Worm (Caenorhabditis elegans) whole organism, young adult: ENCODE data around the gene EEED8.3.

Source experiments
- B0035.1 ChIP-seq: sonication (generic microtip); optimal IDR thresholded peaks from 2 replicates; lab custom pipeline; 2016; ENCODE audit warnings: missing genetic modification characterization, mild to moderate bottlenecking, missing compliant biosample characterization, missing genotype, missing genetic modification reagents
- B0261.1 ChIP-seq: sonication (generic microtip); optimal IDR thresholded peaks from 2 replicates; lab custom pipeline; 2016; ENCODE audit warnings: mild to moderate bottlenecking, missing genetic modification characterization, moderate library complexity, missing compliant biosample characterization
- C17E4.6 ChIP-seq: fragments of 200-800 bp; sonication (Bioruptor generic); IDR thresholded peaks from 2 replicates; pipeline ENCODE4 v1.3.6; 2022; ENCODE audit warnings: missing genetic modification reagents, missing genetic modification characterization, missing compliant biosample characterization
- D2030.7 ChIP-seq: fragments of 200-800 bp; sonication (Bioruptor generic); IDR thresholded peaks from 2 replicates; pipeline ENCODE4 v1.3.6; 2022; ENCODE audit warnings: missing genetic modification reagents, missing genetic modification characterization, missing compliant biosample characterization
- F10E7.11 ChIP-seq: sonication (generic microtip); optimal IDR thresholded peaks from 2 replicates; lab custom pipeline; 2017; ENCODE audit warnings: mild to moderate bottlenecking, missing genetic modification characterization, moderate library complexity, missing compliant biosample characterization
- F49E8.2 ChIP-seq: sonication (generic microtip); optimal IDR thresholded peaks from 3 replicates; lab custom pipeline; 2017; ENCODE audit warnings: missing genetic modification characterization, mild to moderate bottlenecking, missing compliant biosample characterization, antibody characterized with exemption, moderate library complexity; ENCODE audit not compliant: insufficient read depth
- F57C9.4 ChIP-seq: sonication (generic microtip); optimal IDR thresholded peaks from 2 replicates; lab custom pipeline; 2017; ENCODE audit warnings: mild to moderate bottlenecking, missing genetic modification characterization, missing compliant biosample characterization
- K11D2.4 ChIP-seq: fragments of 200-800 bp; sonication (Bioruptor generic); IDR thresholded peaks from 2 replicates; pipeline ENCODE4 v1.3.6; 2022; ENCODE audit warnings: missing genetic modification reagents, missing genetic modification characterization, missing compliant biosample characterization
- K12H6.12 ChIP-seq: fragments of 200-800 bp; sonication (Bioruptor generic); optimal IDR thresholded peaks from 2 replicates; lab custom pipeline; 2018; ENCODE audit warnings: mild to moderate bottlenecking, missing genetic modification characterization, missing compliant biosample characterization
- Y56A3A.18 ChIP-seq: fragments of 200-800 bp; sonication (Bioruptor generic); IDR thresholded peaks from 2 replicates; pipeline ENCODE4 v1.3.6; 2022; ENCODE audit warnings: missing genetic modification reagents, missing genetic modification characterization, missing compliant biosample characterization
- ama-1 ChIP-seq, 3 experiments: fragments of 150-350 bp in 1 of 3; sonication (generic microtip) in 2 of 3; optimal IDR thresholded peaks; 2 replicates each; lab custom pipeline; 2014 to 2018; ENCODE audit warnings: missing biosample characterization in 2 of 3, missing genetic modification characterization in 2 of 3, missing genetic modification reagents in 2 of 3
- aptf-2 ChIP-seq: fragments of 200-800 bp; sonication (Bioruptor generic); conservative IDR thresholded peaks from 2 replicates; pipeline ENCODE4 v1.3.6; 2022; ENCODE audit warnings: missing genetic modification reagents, missing genetic modification characterization, missing compliant biosample characterization
- aptf-3 ChIP-seq: fragments of 200-800 bp; sonication (Bioruptor generic); IDR thresholded peaks from 2 replicates; pipeline ENCODE4 v1.3.6; 2022; ENCODE audit warnings: missing genetic modification characterization, missing compliant biosample characterization
- attf-3 ChIP-seq: fragments of 200-800 bp; sonication (Bioruptor generic); conservative IDR thresholded peaks from 2 replicates; pipeline ENCODE4 v1.3.6; 2022; ENCODE audit warnings: missing genetic modification reagents, missing genetic modification characterization, missing compliant biosample characterization
- attf-6 ChIP-seq: fragments of 200-800 bp; sonication (Bioruptor generic); IDR thresholded peaks from 2 replicates; pipeline ENCODE4 v1.3.6; 2022; ENCODE audit warnings: missing genetic modification reagents, missing genetic modification characterization, missing compliant biosample characterization
- ceh-100 ChIP-seq: fragments of 200-800 bp; sonication (Bioruptor generic); IDR thresholded peaks from 2 replicates; pipeline ENCODE4 v1.3.6; 2022; ENCODE audit warnings: missing genetic modification reagents, missing genetic modification characterization, missing compliant biosample characterization
- ceh-27 ChIP-seq: fragments of 200-800 bp; sonication (Bioruptor generic); optimal IDR thresholded peaks from 2 replicates; lab custom pipeline; 2018; ENCODE audit warnings: mild to moderate bottlenecking, missing genetic modification characterization, moderate library complexity, missing compliant biosample characterization
- efl-1 ChIP-seq: fragments of 150-350 bp; optimal IDR thresholded peaks from 2 replicates; lab custom pipeline; 2014; ENCODE audit warnings: missing biosample characterization, missing genetic modification reagents, missing genetic modification characterization
- egl-44 ChIP-seq: fragments of 200-800 bp; sonication (Bioruptor generic); IDR thresholded peaks from 2 replicates; pipeline ENCODE4 v1.3.6; 2022; ENCODE audit warnings: missing genetic modification reagents, missing genetic modification characterization, missing compliant biosample characterization
- egrh-3 ChIP-seq: fragments of 200-800 bp; sonication (Bioruptor generic); IDR thresholded peaks from 2 replicates; pipeline ENCODE4 v1.3.6; 2022; ENCODE audit warnings: missing genetic modification reagents, missing genetic modification characterization, missing compliant biosample characterization
- ets-4 ChIP-seq: fragments of 200-800 bp; sonication (Bioruptor generic); optimal IDR thresholded peaks from 2 replicates; lab custom pipeline; 2018; ENCODE audit warnings: mild to moderate bottlenecking, missing genetic modification characterization, missing compliant biosample characterization
- him-1 ChIP-seq: sonication (generic microtip); optimal IDR thresholded peaks from 2 replicates; lab custom pipeline; 2016; ENCODE audit warnings: missing genotype, missing genetic modification reagents, missing genetic modification characterization, missing compliant biosample characterization
- hlh-12 ChIP-seq: sonication (generic microtip); optimal IDR thresholded peaks from 2 replicates; lab custom pipeline; 2016; ENCODE audit warnings: missing genetic modification characterization, missing compliant biosample characterization
- hmg-20 ChIP-seq: fragments of 200-800 bp; sonication (Bioruptor generic); IDR thresholded peaks from 2 replicates; pipeline ENCODE4 v1.3.6; 2022; ENCODE audit warnings: missing genetic modification reagents, missing genetic modification characterization, missing compliant biosample characterization
- hsf-1 ChIP-seq: fragments of 200-800 bp; sonication (Bioruptor generic); IDR thresholded peaks from 2 replicates; pipeline ENCODE4 v1.3.6; 2022; ENCODE audit warnings: missing genetic modification reagents, missing genetic modification characterization, missing compliant biosample characterization
- lag-1 ChIP-seq: fragments of 200-800 bp; sonication (Bioruptor generic); IDR thresholded peaks from 2 replicates; pipeline ENCODE4 v1.3.6; 2022; ENCODE audit warnings: missing genetic modification reagents, missing genetic modification characterization, missing compliant biosample characterization
- let-607 ChIP-seq, 2 experiments: fragments of 200-800 bp in 1 of 2; sonication (Bioruptor generic) in 1 of 2; sonication (generic microtip) in 1 of 2; optimal IDR thresholded peaks; 2 replicates each; lab custom pipeline; 2016 to 2018; ENCODE audit warnings: mild to moderate bottlenecking in 2 of 2, missing compliant biosample characterization in 2 of 2, missing genetic modification characterization in 2 of 2, moderate library complexity in 2 of 2, missing genotype in 1 of 2
- lin-35 ChIP-seq, 3 experiments: fragments of 150-350 bp in 2 of 3; sonication (generic microtip) in 1 of 3; optimal IDR thresholded peaks; 2 replicates each; lab custom pipeline; 2014 to 2018; ENCODE audit warnings: missing biosample characterization in 3 of 3, missing genetic modification characterization in 3 of 3, missing genetic modification reagents in 3 of 3
- lin-54 ChIP-seq: fragments of 200-800 bp; sonication (Bioruptor generic); optimal IDR thresholded peaks from 2 replicates; lab custom pipeline; 2018; ENCODE audit warnings: mild to moderate bottlenecking, missing genetic modification characterization, missing compliant biosample characterization
- madf-6 ChIP-seq: fragments of 200-800 bp; sonication (Bioruptor generic); IDR thresholded peaks from 2 replicates; pipeline ENCODE4 v1.3.6; 2022; ENCODE audit warnings: missing genetic modification reagents, missing genetic modification characterization, missing compliant biosample characterization
- mxl-1 ChIP-seq: sonication (generic microtip); optimal IDR thresholded peaks from 2 replicates; lab custom pipeline; 2016; ENCODE audit warnings: missing genetic modification characterization, missing compliant biosample characterization
- nhr-120 ChIP-seq: fragments of 200-800 bp; sonication (Bioruptor generic); IDR thresholded peaks from 2 replicates; pipeline ENCODE4 v1.3.6; 2022; ENCODE audit warnings: missing genetic modification characterization, missing compliant biosample characterization
- pbrm-1 ChIP-seq: fragments of 200-800 bp; sonication (Bioruptor generic); IDR thresholded peaks from 2 replicates; pipeline ENCODE4 v1.3.6; 2022; ENCODE audit warnings: missing genetic modification reagents, missing genetic modification characterization, missing compliant biosample characterization
- repo-1 ChIP-seq: sonication (generic microtip); optimal IDR thresholded peaks from 2 replicates; lab custom pipeline; 2017; ENCODE audit warnings: mild to moderate bottlenecking, missing genetic modification characterization, missing compliant biosample characterization
- sdz-38 ChIP-seq: sonication (generic microtip); optimal IDR thresholded peaks from 2 replicates; lab custom pipeline; 2016; ENCODE audit warnings: missing genotype, missing genetic modification characterization, missing compliant biosample characterization
- sea-2 ChIP-seq: fragments of 200-800 bp; sonication (Bioruptor generic); IDR thresholded peaks from 2 replicates; pipeline ENCODE4 v1.3.6; 2022; ENCODE audit warnings: missing genetic modification characterization, missing compliant biosample characterization
- snpc-1.3 ChIP-seq: sonication (generic microtip); optimal IDR thresholded peaks from 2 replicates; lab custom pipeline; 2017; ENCODE audit warnings: missing genetic modification characterization, mild to moderate bottlenecking, missing compliant biosample characterization, antibody characterized with exemption, moderate library complexity, missing genotype, missing genetic modification reagents; ENCODE audit not compliant: insufficient read depth
- snpc-3.4 ChIP-seq: sonication (generic microtip); optimal IDR thresholded peaks from 2 replicates; lab custom pipeline; 2017; ENCODE audit warnings: missing genetic modification characterization, mild to moderate bottlenecking, missing compliant biosample characterization, antibody characterized with exemption, moderate library complexity, missing genotype, missing genetic modification reagents
- tbp1 ChIP-seq: fragments of 200-800 bp; sonication (Bioruptor generic); optimal IDR thresholded peaks from 2 replicates; lab custom pipeline; 2018; ENCODE audit warnings: mild to moderate bottlenecking, missing genetic modification characterization, missing compliant biosample characterization
- xnd-1 ChIP-seq: sonication (generic microtip); optimal IDR thresholded peaks from 2 replicates; lab custom pipeline; 2016; ENCODE audit warnings: missing genotype, missing genetic modification reagents, missing genetic modification characterization, missing compliant biosample characterization
- ztf-22 ChIP-seq: fragments of 200-800 bp; sonication (Bioruptor generic); optimal IDR thresholded peaks from 2 replicates; lab custom pipeline; 2018; ENCODE audit warnings: mild to moderate bottlenecking, missing genetic modification characterization, moderate library complexity, missing compliant biosample characterization
- ztf-26 ChIP-seq: sonication (generic microtip); optimal IDR thresholded peaks from 2 replicates; lab custom pipeline; 2017; ENCODE audit warnings: missing genetic modification characterization, missing compliant biosample characterization
- ztf-28 ChIP-seq: fragments of 200-800 bp; sonication (Bioruptor generic); IDR thresholded peaks from 2 replicates; pipeline ENCODE4 v1.3.6; 2022; ENCODE audit warnings: missing genetic modification reagents, missing genetic modification characterization, missing compliant biosample characterization

The EEED8.3 gene

DNA sequence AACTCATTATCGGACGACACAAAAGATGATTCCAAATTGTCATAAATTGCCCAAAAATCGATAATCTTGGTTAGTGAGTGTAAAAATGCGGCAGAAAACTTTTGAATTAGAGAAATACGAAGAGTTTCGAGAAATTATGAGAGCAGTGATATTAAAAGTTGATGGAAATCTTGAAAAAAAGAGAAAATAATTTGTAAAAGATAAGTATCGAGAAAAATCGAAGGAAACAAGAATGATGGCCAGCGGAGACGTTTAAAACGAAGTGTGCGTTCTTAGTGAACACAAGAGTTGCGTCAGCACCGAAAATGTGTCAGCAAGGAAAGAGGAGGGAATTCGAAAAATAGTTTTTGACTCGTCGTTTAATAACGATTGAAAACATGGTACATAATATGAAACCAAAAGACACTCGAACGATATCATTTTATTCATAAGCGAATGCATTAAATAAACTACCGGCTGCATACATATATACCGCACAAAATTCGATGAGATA, 24.2 kb upstream of the EEED8.3 start, which contains the start of gene ndx-6 (continued):
- TF ChIP-seq sea-2 (GFP tag; lab: Robert Waterston, UW) (no peak), aptf-2 (GFP tag; lab: Robert Waterston, UW) (no peak), hmg-20 (GFP tag; lab: Robert Waterston, UW) (0 out of 2 replicates have a peak, but pooled peaks have one; percentile 13), hsf-1 (GFP tag; lab: Robert Waterston, UW) (peak; percentile 53; the same call in 1 of the 2 replicates), attf-6 (GFP tag; lab: Robert Waterston, UW) (peak; percentile 38; the same call in 1 of the 2 replicates), tbp1 (GFP tag; lab: Kevin White, UChicago) (peak; percentile 56), lag-1 (no peak), D2030.7 (0 out of 2 replicates have a peak, but pooled peaks have one; percentile 17), repo-1 (tag; lab: Kevin White, UChicago) (peak; percentile 58), attf-3 (GFP tag; lab: Robert Waterston, UW) (0 out of 2 replicates have a peak, but pooled peaks have one; percentile 33)
- TF ChIP-seq, all 124 proteins: peak for 47

DNA sequence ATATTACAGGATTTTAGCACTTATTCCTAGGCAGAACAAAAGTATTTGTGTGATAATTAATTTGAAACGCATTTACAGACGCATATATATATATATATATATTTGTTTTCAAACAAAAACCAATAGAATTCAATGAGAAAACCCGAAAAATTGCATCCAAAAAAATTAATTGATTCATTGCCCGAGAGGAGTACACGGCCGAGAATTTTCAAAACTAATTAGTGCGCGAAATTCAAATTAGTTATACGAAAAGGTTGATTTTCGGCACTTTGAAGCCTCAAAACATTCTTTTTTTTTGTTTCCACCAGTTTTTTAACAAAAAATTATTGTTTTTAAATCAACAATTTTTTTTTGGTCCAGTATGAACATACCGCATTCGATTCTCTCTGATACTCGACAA, 22.6 kb upstream of the EEED8.3 start:
- TF ChIP-seq F49E8.2: no peak
- TF ChIP-seq hmg-20 (GFP tag; lab: Robert Waterston, UW): no peak
- TF ChIP-seq ztf-28 (GFP tag; lab: Robert Waterston, UW): no peak
- TF ChIP-seq hlh-12 (tag; lab: Kevin White, UChicago): no peak
- TF ChIP-seq lin-54 (GFP tag; lab: Kevin White, UChicago): peak; percentile 25
- no peak for TF ChIP-seq ets-4 (GFP tag; lab: Kevin White, UChicago)
- TF ChIP-seq sdz-38: no peak
- no peak for TF ChIP-seq ceh-27 (GFP tag; lab: Kevin White, UChicago)

DNA sequence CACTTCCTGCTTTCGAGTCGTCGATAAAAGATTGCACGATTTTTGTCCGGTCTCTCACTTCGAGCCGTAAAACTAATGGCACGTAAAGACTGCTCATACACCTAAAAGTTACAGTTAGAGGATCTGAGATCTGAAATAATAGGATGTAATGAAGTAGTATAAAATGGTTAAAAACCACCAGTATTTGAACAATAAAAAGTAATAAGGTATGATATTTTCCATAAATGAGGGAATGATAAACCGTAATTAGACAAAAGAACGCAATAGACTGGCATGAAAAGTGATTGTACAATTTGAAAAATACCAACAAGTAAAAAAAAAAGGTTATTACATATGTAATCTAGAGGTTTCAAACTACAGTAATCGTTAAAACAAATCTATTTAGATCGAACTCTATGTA, 21.0 kb upstream of the EEED8.3 start, which contains the start of gene brap-2:
brap-2 (minus strand) TSS at position 101 of the 400 bp plus-strand sequence.
- TF ChIP-seq egrh-3 (GFP tag; lab: Robert Waterston, UW) (no peak), sdz-38 (no peak), nhr-120 (GFP tag; lab: Robert Waterston, UW) (no peak), repo-1 (tag; lab: Kevin White, UChicago) (no peak), K11D2.4 (GFP tag; lab: Robert Waterston, UW) (no peak), lag-1 (no peak), ama-1 (optimal IDR thresholded peaks at IDR 0.05; lab: Kevin White, UChicago) (no peak), ama-1 (GFP tag; optimal IDR thresholded peaks at IDR 0.05; lab: Kevin White, UChicago) (no peak), Y56A3A.18 (GFP tag; lab: Robert Waterston, UW) (no peak), pbrm-1 (GFP tag; lab: Robert Waterston, UW) (no peak), mxl-1 (tag; lab: Kevin White, UChicago) (no peak), F57C9.4 (no peak), snpc-3.4 (no peak), F10E7.11 (no peak), him-1 (tag; lab: Kevin White, UChicago) (no peak), lin-35 (GFP tag; optimal IDR thresholded peaks at IDR 0.05; lab: Kevin White, UChicago) (no peak), let-607 (tag; optimal IDR thresholded peaks at IDR 0.05; lab: Kevin White, UChicago) (no peak), B0035.1 (tag; lab: Kevin White, UChicago) (no peak), efl-1 (GFP tag; lab: Kevin White, UChicago) (no peak), attf-3 (GFP tag; lab: Robert Waterston, UW) (no peak)

DNA sequence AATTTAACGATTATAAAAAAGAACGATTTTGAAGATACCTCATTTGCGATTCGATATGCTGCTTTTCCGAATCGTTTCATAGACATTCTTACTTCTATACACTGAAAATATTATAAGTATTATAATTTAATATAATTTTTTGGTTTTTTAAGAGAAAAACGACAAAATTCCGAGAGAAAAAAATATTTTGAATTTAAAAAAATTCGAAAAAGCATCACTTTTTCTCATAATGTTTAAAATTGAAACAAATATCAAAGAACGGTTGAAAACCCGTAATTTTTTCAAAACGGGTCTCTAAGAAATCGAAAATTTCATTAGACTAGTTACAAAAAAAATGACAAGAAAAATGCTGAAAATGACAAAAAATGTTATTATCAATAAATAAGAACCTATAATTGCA, 18.5 kb upstream of the EEED8.3 start, which contains the start of gene pink-1:
pink-1 (minus strand) TSS at position 101 of the 400 bp plus-strand sequence.
- TF ChIP-seq xnd-1 (tag; lab: Kevin White, UChicago) (no peak), ztf-26 (tag; lab: Kevin White, UChicago) (no peak), ztf-22 (GFP tag; lab: Kevin White, UChicago) (no peak), nhr-120 (GFP tag; lab: Robert Waterston, UW) (no peak), snpc-1.3 (tag; lab: Kevin White, UChicago) (no peak), B0261.1 (tag; lab: Kevin White, UChicago) (no peak), hsf-1 (GFP tag; lab: Robert Waterston, UW) (no peak), K11D2.4 (GFP tag; lab: Robert Waterston, UW) (no peak), aptf-3 (no peak), C17E4.6 (no peak), K12H6.12 (tag; lab: Kevin White, UChicago) (no peak), egl-44 (GFP tag; lab: Robert Waterston, UW) (no peak), ama-1 (optimal IDR thresholded peaks at IDR 0.05; lab: Kevin White, UChicago) (no peak), ama-1 (GFP tag; optimal IDR thresholded peaks at IDR 0.05; lab: Kevin White, UChicago) (no peak), madf-6 (no peak), ceh-100 (no peak)
